Worm (Caenorhabditis elegans) whole organism, early embryonic: ENCODE results near the gene ZK1307.2.

ENCODE experiments used
- B0310.2 ChIP-seq: sonication (generic microtip); optimal IDR thresholded peaks from 2 replicates; lab custom pipeline; 2016; ENCODE audit warnings: mild to moderate bottlenecking, missing genetic modification characterization, missing compliant biosample characterization
- F13C5.2 ChIP-seq: sonication (generic microtip); optimal IDR thresholded peaks from 2 replicates; lab custom pipeline; 2017; ENCODE audit warnings: mild to moderate bottlenecking, missing genetic modification characterization, inconsistent platforms, missing compliant biosample characterization
- aly-1 ChIP-seq: sonication (generic microtip); optimal IDR thresholded peaks from 2 replicates; lab custom pipeline; 2016; ENCODE audit warnings: missing genetic modification characterization, missing compliant biosample characterization
- ama-1 ChIP-seq: fragments of 150-350 bp; optimal IDR thresholded peaks from 2 replicates; lab custom pipeline; 2014
- ceh-13 ChIP-seq: fragments of 200-800 bp; sonication (Bioruptor generic); optimal IDR thresholded peaks from 2 replicates; lab custom pipeline; 2018; ENCODE audit warnings: mild to moderate bottlenecking, missing genetic modification characterization, missing compliant biosample characterization
- ceh-36 ChIP-seq: sonication (generic microtip); optimal IDR thresholded peaks from 2 replicates; lab custom pipeline; 2016; ENCODE audit warnings: missing genetic modification characterization, inconsistent platforms, missing compliant biosample characterization
- ets-7 ChIP-seq: sonication (generic microtip); optimal IDR thresholded peaks from 2 replicates; lab custom pipeline; 2016; ENCODE audit warnings: missing genotype, missing genetic modification characterization, missing compliant biosample characterization
- flt-1 ChIP-seq: fragments of 200-800 bp; sonication (Bioruptor generic); IDR thresholded peaks from 2 replicates; pipeline ENCODE4 v1.3.6; 2022; ENCODE audit warnings: missing genetic modification characterization, missing compliant biosample characterization
- hmbx-1 ChIP-seq: sonication (generic microtip); optimal IDR thresholded peaks from 2 replicates; lab custom pipeline; 2016; ENCODE audit warnings: mild to moderate bottlenecking, missing genetic modification characterization, missing compliant biosample characterization
- hmg-4 ChIP-seq: fragments of 200-800 bp; sonication (Bioruptor generic); optimal IDR thresholded peaks from 2 replicates; lab custom pipeline; 2018; ENCODE audit warnings: mild to moderate bottlenecking, missing genetic modification characterization, missing compliant biosample characterization
- hnd-1 ChIP-seq: sonication (generic microtip); optimal IDR thresholded peaks from 2 replicates; lab custom pipeline; 2016; ENCODE audit warnings: missing genetic modification characterization, missing compliant biosample characterization
- pes-1 ChIP-seq: fragments of 200-800 bp; sonication (Bioruptor generic); IDR thresholded peaks from 2 replicates; pipeline ENCODE4 v1.3.6; 2022; ENCODE audit warnings: missing genetic modification reagents, missing genetic modification characterization, missing compliant biosample characterization
- scrt-1 ChIP-seq: fragments of 200-800 bp; sonication (Bioruptor generic); IDR thresholded peaks from 2 replicates; pipeline ENCODE4 v1.3.6; 2022; ENCODE audit warnings: missing genetic modification characterization, missing compliant biosample characterization
- sea-1 ChIP-seq: fragments of 200-800 bp; sonication (Bioruptor generic); conservative IDR thresholded peaks from 2 replicates; pipeline ENCODE4 v1.3.6; 2022; ENCODE audit warnings: missing genetic modification characterization, missing compliant biosample characterization
- tbx-11 ChIP-seq: fragments of 200-800 bp; sonication (Bioruptor generic); IDR thresholded peaks from 2 replicates; pipeline ENCODE4 v1.3.6; 2022; ENCODE audit warnings: missing genetic modification characterization, missing compliant biosample characterization
- tbx-37 ChIP-seq: fragments of 200-800 bp; sonication (Bioruptor generic); conservative IDR thresholded peaks from 2 replicates; pipeline ENCODE4 v1.3.6; 2022; ENCODE audit warnings: missing genetic modification reagents, missing genetic modification characterization, missing compliant biosample characterization
- tra-4 ChIP-seq: sonication (generic microtip); optimal IDR thresholded peaks from 2 replicates; lab custom pipeline; 2017; ENCODE audit warnings: missing genetic modification characterization, missing compliant biosample characterization

Gene ZK1307.2

ce11 chrII:9665577-9665976, 11.8 kb upstream of the ZK1307.2 start, which contains the start of gene ZK1320.5:
Gene ZK1320.5 (minus strand): TSS chrII:9665677.
- no peak for TF ChIP-seq ets-7

- TF ChIP-seq scrt-1 (GFP tag; lab: Robert Waterston, UW) = no peak
- TF ChIP-seq ets-7 = no peak
- no peak for TF ChIP-seq B0310.2 (tag; lab: Kevin White, UChicago)
- TF ChIP-seq sea-1 (GFP tag; lab: Robert Waterston, UW) = no peak
- TF ChIP-seq aly-1 = no peak
- no peak for TF ChIP-seq ceh-36 (tag; lab: Kevin White, UChicago)
- TF ChIP-seq flt-1 (GFP tag; lab: Robert Waterston, UW) = no peak
- no peak for TF ChIP-seq hmg-4 (GFP tag; lab: Kevin White, UChicago)
- no peak for TF ChIP-seq pes-1 (GFP tag; lab: Robert Waterston, UW)
- TF ChIP-seq tbx-11 (GFP tag; lab: Robert Waterston, UW) = no peak
- no peak for TF ChIP-seq ama-1 (lab: Kevin White, UChicago)
These were observed 9.0 kb upstream of the ZK1307.2 start, which contains the start of gene cyp-13A10 for ce11 chrII:9662797-9663196. Gene cyp-13A10 (minus strand): TSS chrII:9662884.

- no peak for TF ChIP-seq ets-7
- no peak for TF ChIP-seq flt-1 (GFP tag; lab: Robert Waterston, UW)
- no peak for TF ChIP-seq ceh-36 (tag; lab: Kevin White, UChicago)
- TF ChIP-seq hmg-4 (GFP tag; lab: Kevin White, UChicago) = no peak
- TF ChIP-seq hnd-1 = no peak
- TF ChIP-seq F13C5.2 (tag; lab: Kevin White, UChicago) = no peak
- no peak for TF ChIP-seq pes-1 (GFP tag; lab: Robert Waterston, UW)
- TF ChIP-seq ceh-13 = no peak
- TF ChIP-seq tbx-37 (GFP tag; lab: Robert Waterston, UW) = no peak
- TF ChIP-seq hmbx-1 = no peak
- no peak for TF ChIP-seq tbx-11 (GFP tag; lab: Robert Waterston, UW)
- no peak for TF ChIP-seq ama-1 (lab: Kevin White, UChicago)
- TF ChIP-seq aly-1 = no peak
- no peak for TF ChIP-seq scrt-1 (GFP tag; lab: Robert Waterston, UW)
These were observed 8.4 kb upstream of the ZK1307.2 start for ce11 chrII:9662160-9662559.

- TF ChIP-seq hnd-1 (no peak), ceh-13 (no peak), pes-1 (GFP tag; lab: Robert Waterston, UW) (no peak), tra-4 (tag; lab: Kevin White, UChicago) (no peak)
These were observed 6.6 kb upstream of the ZK1307.2 start, which contains the start of gene ZK1320.3 for ce11 chrII:9660379-9660778. Gene ZK1320.3 (minus strand): TSS chrII:9660419.

ce11 chrII:9658915-9659314, 5.2 kb upstream of the ZK1307.2 start, which contains the start of gene ZK1320.2:
Gene ZK1320.2 (minus strand): TSS chrII:9659002.
- no peak for TF ChIP-seq ama-1 (lab: Kevin White, UChicago)
- TF ChIP-seq ceh-13 = no peak
- TF ChIP-seq tbx-11 (GFP tag; lab: Robert Waterston, UW) = no peak
- no peak for TF ChIP-seq ceh-36 (tag; lab: Kevin White, UChicago)
- no peak for TF ChIP-seq ets-7
- no peak for TF ChIP-seq tbx-37 (GFP tag; lab: Robert Waterston, UW)
- TF ChIP-seq hmg-4 (GFP tag; lab: Kevin White, UChicago) = no peak
- no peak for TF ChIP-seq hnd-1
- no peak for TF ChIP-seq sea-1 (GFP tag; lab: Robert Waterston, UW)
- TF ChIP-seq tra-4 (tag; lab: Kevin White, UChicago) = no peak
- no peak for TF ChIP-seq aly-1
- TF ChIP-seq flt-1 (GFP tag; lab: Robert Waterston, UW) = no peak
- TF ChIP-seq hmbx-1 = no peak
- TF ChIP-seq scrt-1 (GFP tag; lab: Robert Waterston, UW) = no peak
- no peak for TF ChIP-seq pes-1 (GFP tag; lab: Robert Waterston, UW)
- no peak for TF ChIP-seq B0310.2 (tag; lab: Kevin White, UChicago)
- no peak for TF ChIP-seq F13C5.2 (tag; lab: Kevin White, UChicago)

ce11 chrII:9656210-9656755, 2.5 kb upstream of the ZK1307.2 start, which contains the start of gene gstk-1:
Gene gstk-1 (plus strand): TSS chrII:9656705.
- no peak for TF ChIP-seq tbx-11 (GFP tag; lab: Robert Waterston, UW)
- no peak for TF ChIP-seq sea-1 (GFP tag; lab: Robert Waterston, UW)
- no peak for TF ChIP-seq F13C5.2 (tag; lab: Kevin White, UChicago)
- no peak for TF ChIP-seq ceh-13
- TF ChIP-seq pes-1 (GFP tag; lab: Robert Waterston, UW) = no peak
- no peak for TF ChIP-seq ama-1 (lab: Kevin White, UChicago)
- no peak for TF ChIP-seq aly-1
- no peak for TF ChIP-seq hnd-1
- TF ChIP-seq hmbx-1 = no peak
- no peak for TF ChIP-seq scrt-1 (GFP tag; lab: Robert Waterston, UW)

- TF ChIP-seq hnd-1 (no peak), tbx-11 (GFP tag; lab: Robert Waterston, UW) (no peak), ama-1 (lab: Kevin White, UChicago) (no peak), ets-7 (no peak), tbx-37 (GFP tag; lab: Robert Waterston, UW) (no peak), ceh-13 (no peak), sea-1 (GFP tag; lab: Robert Waterston, UW) (no peak), tra-4 (tag; lab: Kevin White, UChicago) (no peak), B0310.2 (tag; lab: Kevin White, UChicago) (no peak), hmbx-1 (no peak), pes-1 (GFP tag; lab: Robert Waterston, UW) (no peak), scrt-1 (GFP tag; lab: Robert Waterston, UW) (no peak), flt-1 (GFP tag; lab: Robert Waterston, UW) (no peak), F13C5.2 (tag; lab: Kevin White, UChicago) (no peak), ceh-36 (tag; lab: Kevin White, UChicago) (no peak), aly-1 (no peak), hmg-4 (GFP tag; lab: Kevin White, UChicago) (no peak)
These were observed 1.9 kb upstream of the ZK1307.2 start, which contains the start of gene ZK1307.1 for ce11 chrII:9655530-9656139. Gene ZK1307.1 (minus strand): TSS chrII:9655580.
